Worm (Caenorhabditis elegans): ENCODE results near the gene rgs-1.

- no peak for TF ChIP-seq tbx-11 (GFP tag; IDR thresholded peaks at IDR 0.05)
- no peak for TF ChIP-seq ets-7 (tag; optimal IDR thresholded peaks at IDR 0.05)
Measured at ce11 chrIII:10004213-10004612, 12.1 kb downstream of the rgs-1 start, which contains the start of gene C05B5.11.

Measured in whole organism, early embryonic.